Worm (Caenorhabditis elegans): ENCODE results near the gene nhr-37.

The nhr-37 gene

DNA sequence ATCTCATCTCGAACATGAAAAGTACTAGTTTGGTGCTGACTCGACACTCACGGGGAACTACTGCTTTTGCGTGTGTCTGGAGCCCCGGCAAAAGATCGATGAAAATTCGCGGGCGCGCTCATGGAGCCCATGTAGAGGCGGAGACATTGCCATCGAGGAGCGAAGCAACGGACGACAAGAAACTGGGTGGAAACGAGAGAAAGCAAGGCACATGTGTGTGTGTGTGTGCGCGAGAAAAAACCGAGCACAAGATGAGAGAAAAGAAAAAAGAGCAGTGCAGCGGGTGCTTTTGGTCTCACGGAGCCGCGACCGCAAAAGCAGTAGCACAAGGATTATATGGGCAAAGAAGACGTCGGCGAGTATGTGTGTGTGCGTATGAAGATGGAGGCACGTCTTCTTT, 36.8 kb downstream of the nhr-37 start (continued):
- no peak for TF ChIP-seq pqm-1 (tag; optimal IDR thresholded peaks at IDR 0.05)
- peak; percentile 36 for TF ChIP-seq isw-1 (GFP tag; IDR thresholded peaks at IDR 0.05)
- TF ChIP-seq snu-23 (GFP tag; optimal IDR thresholded peaks at IDR 0.05) = peak; percentile 43
- TF ChIP-seq tbx-2 (tag; optimal IDR thresholded peaks at IDR 0.05) = peak; percentile 53
- peak; percentile 35 for TF ChIP-seq swsn-7 (tag; optimal IDR thresholded peaks at IDR 0.05)
- TF ChIP-seq unc-62 (GFP tag; optimal IDR thresholded peaks at IDR 0.05) = no peak
- peak; percentile 26 for TF ChIP-seq rnt-1 (tag; optimal IDR thresholded peaks at IDR 0.05)
- peak; percentile 30 for TF ChIP-seq fos-1 (tag; optimal IDR thresholded peaks at IDR 0.05)
- no peak for TF ChIP-seq fkh-4 (tag; optimal IDR thresholded peaks at IDR 0.05; ENCODE audit: borderline replicate concordance)
- TF ChIP-seq fkh-10 (GFP tag; optimal IDR thresholded peaks at IDR 0.05) = peak; percentile 72
- no peak for TF ChIP-seq hlh-4 (tag; optimal IDR thresholded peaks at IDR 0.05)
- peak in 1 of 2 experiments; percentile 51 for TF ChIP-seq lsy-2 (tag; optimal IDR thresholded peaks at IDR 0.05)
- TF ChIP-seq lin-14 (GFP tag; optimal IDR thresholded peaks at IDR 0.05) = peak; percentile 84
- peak; percentile 41 for TF ChIP-seq nhr-71 (tag; optimal IDR thresholded peaks at IDR 0.05)
- no peak for TF ChIP-seq egl-27 (tag; optimal IDR thresholded peaks at IDR 0.05)

- TF ChIP-seq lin-13 (GFP tag; optimal IDR thresholded peaks at IDR 0.05) (no peak), lin-14 (GFP tag; optimal IDR thresholded peaks at IDR 0.05) (no peak), tlp-1 (tag; optimal IDR thresholded peaks at IDR 0.05) (no peak), alr-1 (tag; optimal IDR thresholded peaks at IDR 0.05; ENCODE audit: borderline replicate concordance) (no peak), nhr-85 (tag) (no peak), ceh-63 (GFP tag; optimal IDR thresholded peaks at IDR 0.05) (no peak), nhr-90 (tag; optimal IDR thresholded peaks at IDR 0.05; ENCODE audit: poor library complexity) (no peak), egl-13 (tag; optimal IDR thresholded peaks at IDR 0.05) (no peak), tbx-2 (tag; optimal IDR thresholded peaks at IDR 0.05) (no peak), nhr-19 (GFP tag; conservative IDR thresholded peaks at IDR 0.05) (no peak), egl-27 (tag; optimal IDR thresholded peaks at IDR 0.05) (no peak), nhr-11 (tag; optimal IDR thresholded peaks at IDR 0.05) (no peak), nhr-76 (tag; optimal IDR thresholded peaks at IDR 0.05) (no peak), ztf-11 (tag; optimal IDR thresholded peaks at IDR 0.05) (no peak), ztf-4 (tag; optimal IDR thresholded peaks at IDR 0.05) (no peak)
These were observed 37.5 kb downstream of the nhr-37 start for ce11 chrV:6659533-6659932.

DNA sequence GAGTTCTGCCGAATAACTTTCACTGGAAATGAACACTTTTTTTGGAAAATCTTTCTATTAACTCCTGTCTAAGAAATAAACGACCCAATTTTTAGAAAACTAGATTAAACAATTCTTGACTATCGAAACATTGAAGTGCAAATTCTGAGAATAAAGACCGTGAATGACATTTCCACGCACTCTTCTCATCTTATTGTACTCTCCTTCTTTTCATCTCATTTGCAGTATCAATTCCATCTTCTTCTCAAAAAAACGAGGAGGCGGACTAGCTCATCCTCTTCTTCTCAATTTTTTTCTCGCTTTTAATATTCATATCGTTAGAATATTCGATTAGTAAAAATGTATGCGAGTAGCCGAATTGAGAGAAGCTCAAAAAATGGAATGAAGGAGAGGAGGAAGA, 39.7 kb downstream of the nhr-37 start:
- TF ChIP-seq lsy-2 (tag; optimal IDR thresholded peaks at IDR 0.05) (peak; percentile 13 to 24), snpc-4 (tag; optimal IDR thresholded peaks at IDR 0.05) (no peak), lin-14 (GFP tag; optimal IDR thresholded peaks at IDR 0.05) (peak; percentile 74), hlh-17 (GFP tag; optimal IDR thresholded peaks at IDR 0.05; ENCODE audit: borderline replicate concordance) (no peak), F16B12.6 (tag; optimal IDR thresholded peaks at IDR 0.05) (no peak), lin-35 (GFP tag; optimal IDR thresholded peaks at IDR 0.05) (no peak), nhr-90 (tag; optimal IDR thresholded peaks at IDR 0.05; ENCODE audit: poor library complexity) (no peak), pax-3 (tag; optimal IDR thresholded peaks at IDR 0.05) (peak; percentile 30), unc-86 (tag; optimal IDR thresholded peaks at IDR 0.05) (peak; percentile 58), nhr-19 (GFP tag; conservative IDR thresholded peaks at IDR 0.05) (no peak), nhr-47 (tag; optimal IDR thresholded peaks at IDR 0.05) (peak; percentile 56), elt-3 (tag; optimal IDR thresholded peaks at IDR 0.05) (no peak), fos-1 (tag; optimal IDR thresholded peaks at IDR 0.05) (no peak), ces-1 (GFP tag; optimal IDR thresholded peaks at IDR 0.05) (no peak), dpl-1 (GFP tag; optimal IDR thresholded peaks at IDR 0.05) (no peak), fkh-4 (tag; optimal IDR thresholded peaks at IDR 0.05; ENCODE audit: borderline replicate concordance) (no peak), nhr-76 (tag; optimal IDR thresholded peaks at IDR 0.05) (no peak), fkh-10 (GFP tag; optimal IDR thresholded peaks at IDR 0.05) (peak; percentile 14), fkh-8 (tag; optimal IDR thresholded peaks at IDR 0.05) (peak; percentile 28), vab-15 (tag; optimal IDR thresholded peaks at IDR 0.05) (no peak), jun-1 (tag; optimal IDR thresholded peaks at IDR 0.05) (no peak), Y116A8C.19 (tag; optimal IDR thresholded peaks at IDR 0.05; ENCODE audit: borderline replicate concordance) (no peak), xbp-1 (tag; optimal IDR thresholded peaks at IDR 0.05) (peak; percentile 8), nhr-28 (tag; optimal IDR thresholded peaks at IDR 0.05) (no peak), tbx-2 (tag; optimal IDR thresholded peaks at IDR 0.05) (no peak), dsc-1 (tag; optimal IDR thresholded peaks at IDR 0.05) (peak; percentile 91), egl-13 (tag; optimal IDR thresholded peaks at IDR 0.05) (no peak), unc-130 (tag; optimal IDR thresholded peaks at IDR 0.05) (no peak), efl-1 (optimal IDR thresholded peaks at IDR 0.05) (no peak), efl-1 (GFP tag; optimal IDR thresholded peaks at IDR 0.05 in 1 of 2) (no peak), sox-4 (tag; optimal IDR thresholded peaks at IDR 0.05) (peak; percentile 41), swsn-7 (tag; optimal IDR thresholded peaks at IDR 0.05) (peak; percentile 8)

Data from whole organism, L1 larva.